Fruit fly (Drosophila melanogaster): ENCODE results near the gene Trp1.

Trp1 gene

DNA sequence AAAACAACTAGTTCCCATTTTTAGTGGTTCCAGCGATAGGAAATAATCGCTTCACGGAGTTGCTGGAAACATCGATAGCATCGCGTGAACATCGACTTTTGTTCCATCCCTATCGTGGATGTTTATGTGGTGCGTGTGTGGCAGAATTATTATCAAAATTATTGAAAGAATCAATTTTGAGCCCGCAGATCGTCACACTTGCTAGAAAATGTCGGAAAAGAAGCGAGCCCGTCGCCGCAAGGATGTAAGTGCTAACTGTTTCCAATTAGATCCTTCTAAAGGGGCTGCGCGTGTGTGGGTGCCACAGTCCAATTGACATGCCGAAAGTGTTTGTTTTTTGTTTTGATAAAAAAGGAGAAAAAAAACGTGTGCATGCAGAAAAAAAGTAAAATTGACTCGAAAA lies at the start of gene Trp1 (continued):
- TF ChIP-seq yki (optimal IDR thresholded peaks at IDR 0.05) (no peak), CG12104 (GFP tag; optimal IDR thresholded peaks at IDR 0.05) (no peak), CG32532 (GFP tag; IDR thresholded peaks at IDR 0.05) (peak; percentile 11; the same call in 1 of the 2 replicates), Fer1 (GFP tag; optimal IDR thresholded peaks at IDR 0.05) (no peak), Mrtf (GFP tag; IDR thresholded peaks at IDR 0.05) (no peak), cwo (GFP tag; optimal IDR thresholded peaks at IDR 0.05) (no peak), BEAF-32 (GFP tag; optimal IDR thresholded peaks at IDR 0.05) (peak; percentile 94), CG4360 (GFP tag; IDR thresholded peaks at IDR 0.05) (no peak), CG7786 (GFP tag; optimal IDR thresholded peaks at IDR 0.05) (no peak), psq (GFP tag; optimal IDR thresholded peaks at IDR 0.05) (no peak), Pdp1 (GFP tag; optimal IDR thresholded peaks at IDR 0.05) (no peak), CG9215 (GFP tag; IDR thresholded peaks at IDR 0.05) (no peak), Abd-B (GFP tag; optimal IDR thresholded peaks at IDR 0.05) (peak; percentile 45), crp (GFP tag; optimal IDR thresholded peaks at IDR 0.05) (no peak), Opbp (GFP tag; IDR thresholded peaks at IDR 0.05; ENCODE audit: partially characterized antibody) (peak; percentile 97), grn (GFP tag; optimal IDR thresholded peaks at IDR 0.05) (no peak), ATbp (GFP tag; optimal IDR thresholded peaks at IDR 0.05) (no peak), CG12155 (GFP tag; optimal IDR thresholded peaks at IDR 0.05) (no peak), CG34376 (GFP tag; optimal IDR thresholded peaks at IDR 0.05) (no peak), CG5180 (GFP tag; optimal IDR thresholded peaks at IDR 0.05) (no peak), CG1233 (GFP tag; optimal IDR thresholded peaks at IDR 0.05) (no peak), Taf1 (GFP tag; IDR thresholded peaks at IDR 0.05) (no peak), Dek (tag; optimal IDR thresholded peaks at IDR 0.05) (peak; percentile 9), CG3065 (GFP tag; optimal IDR thresholded peaks at IDR 0.05) (no peak), CG4328 (GFP tag; optimal IDR thresholded peaks at IDR 0.05) (no peak), br (optimal IDR thresholded peaks at IDR 0.05) (no peak), salm (tag; optimal IDR thresholded peaks at IDR 0.05) (no peak), ro (GFP tag; IDR thresholded peaks at IDR 0.05) (no peak), CG12659 (GFP tag; optimal IDR thresholded peaks at IDR 0.05) (peak; percentile 59), sna (GFP tag; IDR thresholded peaks at IDR 0.05; ENCODE audit: partially characterized antibody) (peak; percentile 89), nerfin-2 (GFP tag; IDR thresholded peaks at IDR 0.05; ENCODE audit: partially characterized antibody) (peak; percentile 88), CG13894 (tag; optimal IDR thresholded peaks at IDR 0.05) (no peak), CG6765 (GFP tag; optimal IDR thresholded peaks at IDR 0.05) (no peak), CrebB (tag; optimal IDR thresholded peaks at IDR 0.05) (no peak), Bgb (GFP tag; IDR thresholded peaks at IDR 0.05; ENCODE audit: partially characterized antibody) (peak; percentile 98), HHEX (GFP tag; optimal IDR thresholded peaks at IDR 0.05) (no peak), TFAM (GFP tag; optimal IDR thresholded peaks at IDR 0.05) (no peak), CG9932 (GFP tag; IDR thresholded peaks at IDR 0.05) (peak; percentile 47; the same call in 1 of the 2 replicates), Antp (GFP tag; optimal IDR thresholded peaks at IDR 0.05) (no peak), Hmx (GFP tag; optimal IDR thresholded peaks at IDR 0.05) (no peak), MBD-R2 (GFP tag; IDR thresholded peaks at IDR 0.05) (no peak; the same call in 1 of the 2 replicates), CG3407 (GFP tag; optimal IDR thresholded peaks at IDR 0.05) (no peak), CG8765 (GFP tag; IDR thresholded peaks at IDR 0.05) (no peak), amos (GFP tag; IDR thresholded peaks at IDR 0.05; ENCODE audit: partially characterized antibody) (peak; percentile 99), gcm (GFP tag; optimal IDR thresholded peaks at IDR 0.05) (no peak), dmrt99B (tag; optimal IDR thresholded peaks at IDR 0.05) (no peak), CG4730 (GFP tag; IDR thresholded peaks at IDR 0.05) (no peak), CG6689 (GFP tag; IDR thresholded peaks at IDR 0.05) (no peak), schlank (tag; optimal IDR thresholded peaks at IDR 0.05) (no peak), trh (GFP tag; optimal IDR thresholded peaks at IDR 0.05) (no peak), CG14667 (GFP tag; IDR thresholded peaks at IDR 0.05) (no peak)
